Worm (Caenorhabditis elegans) whole organism, late embryonic: Measurements from ENCODE around the gene F59E12.15.

Experiments
- elt-2 ChIP-seq: sonication (generic microtip); optimal IDR thresholded peaks from 2 replicates; lab custom pipeline; 2016; ENCODE audit warnings: missing genetic modification reagents, missing genetic modification characterization, missing compliant biosample characterization
- ref-2 ChIP-seq: sonication (generic microtip); optimal IDR thresholded peaks from 2 replicates; lab custom pipeline; 2016; ENCODE audit warnings: missing genetic modification characterization, missing compliant biosample characterization
- rnt-1 ChIP-seq: sonication (generic microtip); optimal IDR thresholded peaks from 2 replicates; lab custom pipeline; 2016; ENCODE audit warnings: missing genetic modification characterization, missing compliant biosample characterization

DNA sequence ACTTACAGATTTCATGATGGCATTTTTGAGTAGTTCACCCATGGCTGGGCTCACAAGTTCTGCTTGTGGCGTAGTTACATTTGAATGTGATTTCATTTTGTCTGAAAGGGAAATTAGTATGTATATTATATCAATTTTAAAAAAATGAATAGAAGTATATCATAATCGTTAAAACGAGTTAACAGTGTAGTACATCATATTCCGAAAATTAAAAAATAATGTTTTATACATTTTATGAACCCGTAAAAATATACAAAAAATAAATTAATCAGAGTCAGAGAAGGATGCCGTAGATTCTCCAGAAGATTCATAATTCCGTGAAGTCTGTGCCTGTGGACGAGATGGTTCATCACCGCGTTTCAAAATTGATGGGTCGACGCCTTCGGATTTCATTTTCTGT, 18.8 kb upstream of the F59E12.15 start, which contains the start of gene F59E12.9:
- TF ChIP-seq ref-2 (tag; lab: Kevin White, UChicago), result no peak
- TF ChIP-seq rnt-1 (tag; lab: Kevin White, UChicago), result no peak
- TF ChIP-seq elt-2, result no peak
